Worm (Caenorhabditis elegans): ENCODE measurements around the gene srh-85.

DNA sequence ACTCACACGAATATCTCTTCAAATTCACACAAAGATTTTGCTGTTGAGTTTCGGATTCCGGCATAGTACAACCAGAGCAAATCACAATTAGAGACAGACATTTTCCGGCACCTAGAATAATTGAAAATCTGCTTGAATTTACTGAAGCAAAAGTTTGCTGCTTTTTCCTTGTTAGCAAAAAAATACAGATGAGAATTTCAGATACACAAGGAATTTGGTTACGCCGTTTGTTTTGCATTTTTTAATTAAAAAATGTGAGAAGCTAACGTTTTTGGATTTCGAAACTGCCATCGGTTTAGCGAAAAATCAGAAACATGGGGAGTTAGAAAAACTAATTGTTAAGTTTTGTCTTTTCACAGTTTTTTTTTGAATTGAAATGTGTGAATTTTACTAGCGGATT is 7.3 kb downstream of the srh-85 start, which contains the start of gene srw-118:
- no peak for TF ChIP-seq sea-2 (GFP tag; IDR thresholded peaks at IDR 0.05)
- no peak for TF ChIP-seq F39B2.1 (GFP tag; IDR thresholded peaks at IDR 0.05)
- TF ChIP-seq chd-7 (tag; optimal IDR thresholded peaks at IDR 0.05): no peak
- no peak for TF ChIP-seq madf-6 (GFP tag; IDR thresholded peaks at IDR 0.05)
- no peak for TF ChIP-seq efl-1 (GFP tag; optimal IDR thresholded peaks at IDR 0.05)

Data from whole organism, young adult.